Fruit fly (Drosophila melanogaster): ENCODE measurements around the gene PpD6.

- TF ChIP-seq rgr (GFP tag; optimal IDR thresholded peaks at IDR 0.05) (no peak), Dfd (GFP tag; optimal IDR thresholded peaks at IDR 0.05) (no peak), Abd-B (GFP tag; optimal IDR thresholded peaks at IDR 0.05) (no peak), fru (GFP tag; optimal IDR thresholded peaks at IDR 0.05) (no peak), HLH106 (tag; optimal IDR thresholded peaks at IDR 0.05) (no peak), sv (GFP tag; optimal IDR thresholded peaks at IDR 0.05) (no peak), ey (GFP tag; optimal IDR thresholded peaks at IDR 0.05) (no peak)
Measured at dm6 chr2L:3090245-3090644, 19.2 kb upstream of the PpD6 start.

Measured in whole organism, wandering third instar larva.